Worm (Caenorhabditis elegans): ENCODE measurements around the gene twk-31.
A peak's percentile ranks its signal among the peaks of the same experiment; 100 is the strongest.

twk-31 gene

ce11 chrIII:11446826-11447225, 36.3 kb downstream of the twk-31 start:
- no peak for TF ChIP-seq jun-1 (tag; optimal IDR thresholded peaks at IDR 0.05)
- no peak for TF ChIP-seq nhr-67 (tag; optimal IDR thresholded peaks at IDR 0.05)

ce11 chrIII:11448330-11448729, 37.9 kb downstream of the twk-31 start:
- TF ChIP-seq egl-5 (tag; optimal IDR thresholded peaks at IDR 0.05): peak; percentile 99
- TF ChIP-seq unc-39 (tag; optimal IDR thresholded peaks at IDR 0.05): no peak

ce11 chrIII:11451380-11451779, 40.9 kb downstream of the twk-31 start:
- TF ChIP-seq snpc-4 (tag; optimal IDR thresholded peaks at IDR 0.05) (no peak), elt-2 (tag; optimal IDR thresholded peaks at IDR 0.05) (peak; percentile 16)

- TF ChIP-seq lsy-12 (tag; optimal IDR thresholded peaks at IDR 0.05) (no peak), mml-1 (tag; optimal IDR thresholded peaks at IDR 0.05) (no peak), ceh-16 (tag; optimal IDR thresholded peaks at IDR 0.05) (no peak), fkh-2 (tag; optimal IDR thresholded peaks at IDR 0.05) (no peak), nhr-12 (tag; optimal IDR thresholded peaks at IDR 0.05) (no peak), nhr-67 (tag; optimal IDR thresholded peaks at IDR 0.05) (no peak), sea-2 (GFP tag; optimal IDR thresholded peaks at IDR 0.05) (no peak), nhr-28 (tag; optimal IDR thresholded peaks at IDR 0.05) (no peak), snpc-4 (tag; optimal IDR thresholded peaks at IDR 0.05) (no peak), pqm-1 (tag; optimal IDR thresholded peaks at IDR 0.05) (no peak), nfya-1 (tag; optimal IDR thresholded peaks at IDR 0.05; ENCODE audit: insufficient read depth) (no peak), unc-62 (GFP tag; optimal IDR thresholded peaks at IDR 0.05) (no peak), hmg-11 (tag; optimal IDR thresholded peaks at IDR 0.05) (no peak), R02D3.7 (tag; optimal IDR thresholded peaks at IDR 0.05) (no peak), nhr-11 (tag; optimal IDR thresholded peaks at IDR 0.05) (no peak), nhr-77 (tag; optimal IDR thresholded peaks at IDR 0.05) (no peak)
Measured at ce11 chrIII:11452530-11452929, 42.1 kb downstream of the twk-31 start.

- TF ChIP-seq nhr-25 (tag; optimal IDR thresholded peaks at IDR 0.05) (no peak), ceh-9 (tag; optimal IDR thresholded peaks at IDR 0.05) (no peak), fkh-10 (GFP tag; optimal IDR thresholded peaks at IDR 0.05) (no peak), nhr-77 (tag; optimal IDR thresholded peaks at IDR 0.05) (no peak), nhr-11 (tag; optimal IDR thresholded peaks at IDR 0.05) (no peak), ztf-4 (tag; optimal IDR thresholded peaks at IDR 0.05) (no peak), nhr-43 (tag; optimal IDR thresholded peaks at IDR 0.05; ENCODE audit: poor library complexity, severe bottlenecking) (no peak), ztf-11 (tag; optimal IDR thresholded peaks at IDR 0.05) (no peak), nhr-67 (tag; optimal IDR thresholded peaks at IDR 0.05) (no peak)
Measured at ce11 chrIII:11453970-11454369, 43.5 kb downstream of the twk-31 start.

- TF ChIP-seq R02D3.7 (tag; optimal IDR thresholded peaks at IDR 0.05) (no peak), nfya-1 (tag; optimal IDR thresholded peaks at IDR 0.05; ENCODE audit: insufficient read depth) (no peak), mdl-1 (tag; optimal IDR thresholded peaks at IDR 0.05) (no peak), ama-1 (optimal IDR thresholded peaks at IDR 0.05) (no peak), nhr-12 (tag; optimal IDR thresholded peaks at IDR 0.05) (no peak), ceh-28 (tag; optimal IDR thresholded peaks at IDR 0.05) (no peak), nhr-28 (tag; optimal IDR thresholded peaks at IDR 0.05) (no peak), zag-1 (tag; optimal IDR thresholded peaks at IDR 0.05) (no peak), unc-62 (GFP tag; optimal IDR thresholded peaks at IDR 0.05) (no peak), ztf-4 (tag; optimal IDR thresholded peaks at IDR 0.05) (no peak), nhr-77 (tag; optimal IDR thresholded peaks at IDR 0.05) (no peak), snpc-4 (tag; optimal IDR thresholded peaks at IDR 0.05) (no peak), ceh-82 (tag; optimal IDR thresholded peaks at IDR 0.05) (no peak), ztf-11 (tag; optimal IDR thresholded peaks at IDR 0.05) (no peak), ZK546.5 (tag; optimal IDR thresholded peaks at IDR 0.05) (no peak), lsy-12 (tag; optimal IDR thresholded peaks at IDR 0.05) (no peak), unc-39 (tag; optimal IDR thresholded peaks at IDR 0.05) (no peak), egl-27 (tag; optimal IDR thresholded peaks at IDR 0.05) (no peak), pqm-1 (tag; optimal IDR thresholded peaks at IDR 0.05) (no peak), skn-1 (tag; optimal IDR thresholded peaks at IDR 0.05) (no peak)
Measured at ce11 chrIII:11456577-11456976, 46.1 kb downstream of the twk-31 start, which contains the start of gene plr-1. TSS of gene plr-1 (plus strand) at chrIII:11456877.
